Fruit fly (Drosophila melanogaster) whole organism: ENCODE results near the gene dpr2.

Experiments
- CG8478 ChIP-seq: fragments of >200 bp; optimal IDR thresholded peaks from 2 replicates; lab custom pipeline; 2018; ENCODE audit warnings: inconsistent platforms
- Dll ChIP-seq: fragments of >200 bp; optimal IDR thresholded peaks from 2 replicates; lab custom pipeline; 2017
- EcR ChIP-seq, 2 experiments: fragments of >200 bp; optimal IDR thresholded peaks; 2 replicates each; lab custom pipeline; 2017; ENCODE audit warnings: missing biosample characterization in 2 of 2, missing genetic modification characterization in 2 of 2, missing genetic modification reagents in 2 of 2
- pan ChIP-seq: fragments of >200 bp; optimal IDR thresholded peaks from 2 replicates; lab custom pipeline; 2017
- psq ChIP-seq: fragments of >200 bp; optimal IDR thresholded peaks from 2 replicates; lab custom pipeline; 2017
- usp ChIP-seq: fragments of >200 bp; optimal IDR thresholded peaks from 2 replicates; lab custom pipeline; 2017; ENCODE audit warnings: missing biosample characterization, missing genetic modification characterization, mixed read lengths

dpr2 gene

dm6 chr2L:10908793-10909192, 55.2 kb downstream of the dpr2 start, which contains the start of gene CG7309:
Gene CG7309 (minus strand): TSS chr2L:10908893.
- TF ChIP-seq psq (lab: Kevin White, UChicago) (no peak), EcR (GFP tag; optimal IDR thresholded peaks at IDR 0.05; lab: Kevin White, UChicago) (no peak), usp (GFP tag; lab: Kevin White, UChicago) (no peak), pan (no peak), Dll (lab: Kevin White, UChicago) (no peak), CG8478 (lab: Kevin White, UChicago) (no peak)

- TF ChIP-seq EcR (GFP tag; optimal IDR thresholded peaks at IDR 0.05; lab: Kevin White, UChicago) (no peak), CG8478 (lab: Kevin White, UChicago) (no peak), usp (GFP tag; lab: Kevin White, UChicago) (no peak), Dll (lab: Kevin White, UChicago) (no peak), psq (lab: Kevin White, UChicago) (no peak), pan (no peak)
Measured at dm6 chr2L:10901685-10902084, 62.3 kb downstream of the dpr2 start, which contains the start of gene CG14070. Gene CG14070 (minus strand): TSS chr2L:10901785.

- TF ChIP-seq pan: no peak
- TF ChIP-seq EcR (GFP tag; optimal IDR thresholded peaks at IDR 0.05; lab: Kevin White, UChicago): no peak
- no peak for TF ChIP-seq usp (GFP tag; lab: Kevin White, UChicago)
- TF ChIP-seq Dll (lab: Kevin White, UChicago): no peak
- no peak for TF ChIP-seq CG8478 (lab: Kevin White, UChicago)
- no peak for TF ChIP-seq psq (lab: Kevin White, UChicago)
Measured at dm6 chr2L:10888827-10889226, 75.1 kb downstream of the dpr2 start, which contains the start of gene CG14071. Gene CG14071 (minus strand): TSS chr2L:10888927.

dm6 chr2L:10869867-10870266, 94.1 kb downstream of the dpr2 start, which contains the start of gene CG12517:
Gene CG12517 (plus strand): TSS chr2L:10870167.
- no peak for TF ChIP-seq psq (lab: Kevin White, UChicago)
- no peak for TF ChIP-seq usp (GFP tag; lab: Kevin White, UChicago)
- TF ChIP-seq EcR (GFP tag; optimal IDR thresholded peaks at IDR 0.05; lab: Kevin White, UChicago): no peak
- TF ChIP-seq Dll (lab: Kevin White, UChicago): no peak
